Worm (Caenorhabditis elegans): ENCODE results near the gene F08F1.9.

The F08F1.9 gene

DNA sequence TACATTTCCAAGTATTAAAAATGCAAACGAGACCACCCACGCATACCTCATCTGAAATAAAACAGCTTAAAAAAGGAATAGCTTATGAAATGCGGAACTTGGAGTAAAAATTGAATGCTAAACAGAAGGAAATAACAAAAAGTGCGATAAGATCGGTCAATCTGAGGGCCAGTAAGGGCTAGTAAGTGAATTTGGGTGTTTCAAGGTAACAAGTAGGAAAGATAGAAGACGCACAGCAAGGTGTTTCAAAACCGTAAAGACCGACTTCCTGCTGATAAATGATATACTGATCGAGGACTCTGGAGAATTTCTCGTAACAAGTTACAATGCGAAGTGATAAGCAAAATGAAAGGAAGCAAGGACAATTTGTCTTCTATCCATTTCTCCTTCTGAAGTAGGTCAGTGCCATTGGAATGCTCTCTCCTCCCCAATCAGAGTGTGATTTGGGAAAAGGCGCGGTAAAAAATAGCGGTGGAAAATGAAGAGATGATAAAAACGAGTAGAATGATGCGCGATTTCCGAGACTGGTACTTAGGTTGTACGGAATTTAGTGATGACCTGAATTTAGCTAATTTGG lies 45.0 kb upstream of the F08F1.9 start, which contains the start of gene dpy-6:
dpy-6 (minus strand) TSS at position 51 of the 577 bp plus-strand sequence.
- no peak for TF ChIP-seq ama-1 (optimal IDR thresholded peaks at IDR 0.05)
- no peak for TF ChIP-seq ama-1 (GFP tag; optimal IDR thresholded peaks at IDR 0.05)
- TF ChIP-seq ztf-3 (GFP tag; optimal IDR thresholded peaks at IDR 0.05): no peak
- no peak for TF ChIP-seq attf-3 (GFP tag; conservative IDR thresholded peaks at IDR 0.05)
- no peak for TF ChIP-seq dpff-1 (tag; optimal IDR thresholded peaks at IDR 0.05)
- no peak for TF ChIP-seq nfyb-1 (GFP tag; IDR thresholded peaks at IDR 0.05)
- TF ChIP-seq xnd-1 (tag; optimal IDR thresholded peaks at IDR 0.05): no peak
- TF ChIP-seq Y56A3A.18 (GFP tag; IDR thresholded peaks at IDR 0.05): no peak

DNA sequence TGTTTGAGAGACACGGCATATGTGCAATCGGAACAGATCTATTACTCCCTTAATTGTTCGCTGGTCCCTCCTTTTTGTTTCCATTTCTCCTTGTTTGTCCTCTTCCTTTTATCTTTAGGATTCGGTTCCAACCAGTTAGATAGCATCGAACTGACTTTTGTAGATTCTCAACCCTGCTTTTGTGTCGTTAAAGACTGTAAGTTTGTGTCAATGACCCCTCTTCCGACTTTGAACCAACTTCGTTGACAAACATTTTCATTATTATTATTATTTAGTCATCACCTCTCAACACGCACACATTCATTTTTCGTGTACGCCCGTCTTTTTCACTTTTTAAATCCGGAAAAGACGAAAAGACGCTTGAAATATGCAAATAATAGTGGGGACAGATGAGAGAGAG lies 35.5 kb upstream of the F08F1.9 start, which contains the start of gene F16F9.1:
F16F9.1 (plus strand) TSS at position 301 of the 400 bp plus-strand sequence.
- TF ChIP-seq egl-44 (GFP tag; IDR thresholded peaks at IDR 0.05) (no peak), unc-130 (GFP tag; optimal IDR thresholded peaks at IDR 0.05) (no peak), cebp-1 (GFP tag; IDR thresholded peaks at IDR 0.05) (no peak), cebp-1 (tag; optimal IDR thresholded peaks at IDR 0.05) (no peak), ZK185.1 (tag; optimal IDR thresholded peaks at IDR 0.05; ENCODE audit: poor library complexity, severe bottlenecking) (no peak), snpc-4 (GFP tag; optimal IDR thresholded peaks at IDR 0.05) (no peak), snpc-4 (tag; optimal IDR thresholded peaks at IDR 0.05) (no peak), lin-40 (tag; optimal IDR thresholded peaks at IDR 0.05) (no peak), him-1 (tag; optimal IDR thresholded peaks at IDR 0.05) (no peak), F22D6.2 (tag; optimal IDR thresholded peaks at IDR 0.05) (no peak)

DNA sequence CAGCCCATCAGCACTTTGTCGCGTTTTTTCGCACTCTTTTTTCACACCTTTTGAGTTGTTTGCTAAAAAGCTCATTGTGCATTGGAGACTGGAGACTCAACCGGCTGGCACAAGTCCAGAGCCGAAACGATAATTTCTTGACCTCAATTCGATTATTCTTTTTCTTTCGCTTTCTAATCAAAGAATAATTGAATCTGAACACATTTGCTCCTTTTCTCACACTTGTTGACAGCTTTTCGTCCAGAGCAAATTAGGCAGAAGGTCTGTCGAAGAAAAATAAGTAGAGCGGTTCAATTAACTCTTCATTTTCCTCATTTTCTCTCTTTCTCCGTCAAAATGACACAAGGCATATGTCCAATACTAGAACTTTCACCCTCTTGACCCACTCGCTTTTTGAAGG lies 34.3 kb upstream of the F08F1.9 start:
- TF ChIP-seq hlh-26 (GFP tag; conservative IDR thresholded peaks at IDR 0.05) (no peak), sdz-38 (tag; optimal IDR thresholded peaks at IDR 0.05) (no peak), B0019.2 (GFP tag; conservative IDR thresholded peaks at IDR 0.05) (no peak), nhr-120 (GFP tag; IDR thresholded peaks at IDR 0.05) (no peak), K12H6.12 (tag; optimal IDR thresholded peaks at IDR 0.05) (no peak), C17E4.6 (GFP tag; IDR thresholded peaks at IDR 0.05) (no peak), F33H1.4 (GFP tag; IDR thresholded peaks at IDR 0.05) (no peak), nfyb-1 (GFP tag; IDR thresholded peaks at IDR 0.05) (no peak), ceh-40 (GFP tag; IDR thresholded peaks at IDR 0.05) (no peak)

DNA sequence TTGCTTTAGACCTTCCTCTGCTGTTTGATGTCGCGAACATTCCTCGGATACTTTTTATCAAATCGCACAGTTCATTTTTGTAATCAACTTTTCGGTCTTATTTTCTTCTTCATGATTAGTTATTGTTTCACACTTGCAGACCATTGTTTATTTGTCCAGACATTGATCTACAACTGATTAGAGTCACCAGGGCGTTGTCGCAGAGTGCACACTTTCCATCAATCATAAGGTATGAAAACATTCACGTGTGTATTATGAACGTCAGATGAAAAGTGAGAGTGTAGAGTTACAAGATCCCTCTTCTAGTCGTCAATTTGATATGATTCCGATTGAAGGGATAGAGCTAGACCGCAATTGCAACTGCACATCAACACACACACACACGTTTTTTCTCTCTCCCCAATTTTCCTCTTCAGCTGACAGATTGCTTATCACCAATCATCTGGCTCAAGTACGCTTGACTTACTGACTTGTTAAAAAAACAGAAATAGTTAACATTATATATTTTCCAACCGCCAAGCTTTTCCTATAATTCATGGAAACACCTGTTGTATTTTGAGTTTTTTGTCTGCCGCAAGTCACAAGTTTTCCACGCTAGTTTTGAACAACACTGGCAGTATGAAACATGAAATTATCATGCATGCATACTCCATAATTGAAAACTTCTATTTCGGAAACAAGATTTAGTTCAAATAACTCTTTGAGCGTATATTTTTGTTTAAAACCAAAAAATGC lies 29.5 kb upstream of the F08F1.9 start:
- TF ChIP-seq K12H6.12 (tag; optimal IDR thresholded peaks at IDR 0.05): no peak
- TF ChIP-seq xnd-1 (tag; optimal IDR thresholded peaks at IDR 0.05): no peak
- peak; percentile 20 for TF ChIP-seq madf-10 (tag; optimal IDR thresholded peaks at IDR 0.05)
- peak; percentile 22 for TF ChIP-seq atf-7 (tag; optimal IDR thresholded peaks at IDR 0.05)
- TF ChIP-seq nhr-80 (tag; optimal IDR thresholded peaks at IDR 0.05): peak; percentile 70

DNA sequence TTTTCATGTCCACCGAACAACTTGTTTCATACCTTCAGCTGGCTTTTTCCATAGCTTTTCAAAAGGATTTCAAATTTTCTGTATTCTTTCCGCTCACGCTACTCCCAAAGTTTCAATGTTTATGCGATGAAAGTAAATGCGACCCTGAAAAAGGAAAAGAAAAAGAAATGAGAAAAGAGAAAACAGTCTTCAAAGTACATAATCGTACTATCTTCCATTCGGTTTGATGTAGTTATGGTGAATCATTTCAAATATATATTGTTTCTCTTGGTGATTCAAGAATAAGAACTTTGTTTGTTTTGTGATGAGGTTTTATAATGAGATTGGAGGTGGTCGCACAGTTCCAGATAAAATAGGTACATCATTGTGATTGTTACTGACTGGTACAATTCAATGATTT lies 28.1 kb upstream of the F08F1.9 start:
- TF ChIP-seq F10E7.11 (tag; optimal IDR thresholded peaks at IDR 0.05) (no peak), hlh-12 (tag; optimal IDR thresholded peaks at IDR 0.05) (no peak), ztf-3 (GFP tag; optimal IDR thresholded peaks at IDR 0.05) (no peak), ceh-91 (GFP tag; IDR thresholded peaks at IDR 0.05) (no peak), F22D6.2 (tag; optimal IDR thresholded peaks at IDR 0.05) (no peak), cebp-2 (GFP tag; IDR thresholded peaks at IDR 0.05) (no peak), C17E4.6 (GFP tag; IDR thresholded peaks at IDR 0.05) (no peak), attf-5 (GFP tag; optimal IDR thresholded peaks at IDR 0.05) (no peak), him-1 (tag; optimal IDR thresholded peaks at IDR 0.05) (no peak), madf-3 (GFP tag; IDR thresholded peaks at IDR 0.05) (no peak), rpc-1 (optimal IDR thresholded peaks at IDR 0.05) (no peak), rpc-1 (tag; optimal IDR thresholded peaks at IDR 0.05) (no peak), madf-6 (GFP tag; IDR thresholded peaks at IDR 0.05) (no peak), akir-1 (GFP tag; optimal IDR thresholded peaks at IDR 0.05) (no peak)
